Fruit fly (Drosophila melanogaster) whole organism, prepupa: ENCODE results near the gene CG12951.
A peak's percentile ranks its signal among the peaks of the same experiment; 100 is the strongest.

Experiments
- CG10631 ChIP-seq: fragments of 200-800 bp; sonication (Bioruptor generic); optimal IDR thresholded peaks from 2 replicates; lab custom pipeline; 2016; ENCODE audit warnings: missing biosample characterization, missing genetic modification characterization
- CG10669 ChIP-seq: fragments of 200-800 bp; sonication (Bioruptor generic); optimal IDR thresholded peaks from 3 replicates; lab custom pipeline; 2018; ENCODE audit warnings: missing biosample characterization, mild to moderate bottlenecking, missing genetic modification characterization, moderate library complexity
- CG11294 ChIP-seq: fragments of 200-800 bp; sonication (Bioruptor generic); IDR thresholded peaks from 2 replicates; pipeline ENCODE4 v1.3.6; 2022; ENCODE audit warnings: missing biosample characterization, missing genetic modification characterization
- CG11902 ChIP-seq: fragments of 200-800 bp; sonication (Bioruptor generic); optimal IDR thresholded peaks from 3 replicates; lab custom pipeline; 2016; ENCODE audit warnings: missing biosample characterization, missing genetic modification characterization
- CG15336 ChIP-seq: fragments of 200-800 bp; sonication (Bioruptor generic); IDR thresholded peaks from 2 replicates; pipeline ENCODE4 v1.3.6; 2022; ENCODE audit warnings: missing biosample characterization, missing genetic modification characterization
- CG1621 ChIP-seq: fragments of 200-800 bp; sonication (Bioruptor generic); optimal IDR thresholded peaks from 3 replicates; lab custom pipeline; 2018; ENCODE audit warnings: missing biosample characterization, mild to moderate bottlenecking, missing genetic modification characterization
- CG3032 ChIP-seq: fragments of 200-800 bp; optimal IDR thresholded peaks from 2 replicates; lab custom pipeline; 2019; ENCODE audit warnings: missing biosample characterization, mild to moderate bottlenecking, missing genetic modification characterization, moderate library complexity
- CG31627 ChIP-seq: fragments of 200-800 bp; sonication (Bioruptor generic); optimal IDR thresholded peaks from 3 replicates; lab custom pipeline; 2016; ENCODE audit warnings: missing biosample characterization, missing genetic modification characterization
- CG34406 ChIP-seq: fragments of 200-800 bp; sonication (Bioruptor generic); optimal IDR thresholded peaks from 3 replicates; lab custom pipeline; 2016; ENCODE audit warnings: missing biosample characterization, missing genetic modification characterization
- CG3919 ChIP-seq: fragments of 200-800 bp; sonication (Bioruptor generic); optimal IDR thresholded peaks from 3 replicates; lab custom pipeline; 2016; ENCODE audit warnings: missing biosample characterization, missing genetic modification characterization
- CG4318 ChIP-seq: fragments of 200-800 bp; sonication (Bioruptor generic); optimal IDR thresholded peaks from 3 replicates; lab custom pipeline; 2017; ENCODE audit warnings: missing biosample characterization, mild to moderate bottlenecking, missing genetic modification characterization
- CG6163 ChIP-seq: fragments of 200-800 bp; sonication (Bioruptor generic); IDR thresholded peaks from 3 replicates; pipeline ENCODE4 v1.3.6; 2022; ENCODE audit warnings: missing biosample characterization, missing genetic modification characterization
- CG6792 ChIP-seq: fragments of 200-800 bp; sonication (Bioruptor generic); optimal IDR thresholded peaks from 3 replicates; lab custom pipeline; 2016; ENCODE audit warnings: missing biosample characterization, missing genetic modification characterization
- CG6808 ChIP-seq: fragments of 200-800 bp; sonication (Bioruptor generic); optimal IDR thresholded peaks from 3 replicates; lab custom pipeline; 2017; ENCODE audit warnings: missing biosample characterization, missing genetic modification characterization, mild to moderate bottlenecking, moderate library complexity, missing genetic modification reagents
- CG6854 ChIP-seq: fragments of 200-800 bp; sonication (Bioruptor generic); optimal IDR thresholded peaks from 2 replicates; lab custom pipeline; 2017; ENCODE audit warnings: missing biosample characterization, mild to moderate bottlenecking, missing genetic modification characterization
- CG8632 ChIP-seq: fragments of 200-800 bp; sonication (Bioruptor generic); optimal IDR thresholded peaks from 3 replicates; lab custom pipeline; 2016; ENCODE audit warnings: missing biosample characterization, missing genetic modification characterization
- CG9139 ChIP-seq: fragments of 200-800 bp; sonication (Bioruptor generic); optimal IDR thresholded peaks from 3 replicates; lab custom pipeline; 2017; ENCODE audit warnings: missing biosample characterization, mild to moderate bottlenecking, missing genetic modification characterization
- Eip75B ChIP-seq: fragments of 200-800 bp; sonication (Bioruptor generic); optimal IDR thresholded peaks from 3 replicates; lab custom pipeline; 2016; ENCODE audit warnings: missing biosample characterization, missing genetic modification characterization
- Eip78C ChIP-seq: fragments of 200-800 bp; sonication (Bioruptor generic); peaks from one replicate; lab custom pipeline; 2016; ENCODE audit warnings: missing biosample characterization, missing genetic modification characterization
- Ets21C ChIP-seq: fragments of 200-800 bp; sonication (Bioruptor generic); optimal IDR thresholded peaks from 3 replicates; lab custom pipeline; 2016; ENCODE audit warnings: missing biosample characterization, missing genetic modification characterization
- Ets96B ChIP-seq: fragments of 200-800 bp; optimal IDR thresholded peaks from 2 replicates; lab custom pipeline; 2019; ENCODE audit warnings: missing biosample characterization, mild to moderate bottlenecking, missing genetic modification characterization, moderate library complexity
- Gug ChIP-seq: fragments of 200-800 bp; sonication (Bioruptor generic); IDR thresholded peaks from 2 replicates; pipeline ENCODE4 v1.3.6; 2022; ENCODE audit warnings: missing biosample characterization, missing genetic modification characterization
- Hr38 ChIP-seq: sonication (Bioruptor generic); optimal IDR thresholded peaks from 2 replicates; lab custom pipeline; 2016; ENCODE audit warnings: missing biosample characterization, missing genetic modification characterization
- Hr4 ChIP-seq: fragments of 200-800 bp; sonication (Bioruptor generic); optimal IDR thresholded peaks from 3 replicates; lab custom pipeline; 2016; ENCODE audit warnings: missing biosample characterization, missing genetic modification characterization
- Met ChIP-seq: fragments of 200-800 bp; sonication (Bioruptor generic); optimal IDR thresholded peaks from 3 replicates; lab custom pipeline; 2016; ENCODE audit warnings: missing biosample characterization, missing genetic modification characterization
- OdsH ChIP-seq: fragments of 200-800 bp; sonication (Bioruptor generic); optimal IDR thresholded peaks from 3 replicates; lab custom pipeline; 2016; ENCODE audit warnings: missing biosample characterization, missing genetic modification characterization
- Smox ChIP-seq: fragments of 200-800 bp; sonication (Bioruptor generic); optimal IDR thresholded peaks from 3 replicates; lab custom pipeline; 2016; ENCODE audit warnings: missing biosample characterization, missing genetic modification characterization
- Sox102F ChIP-seq: fragments of 200-800 bp; sonication (Bioruptor generic); optimal IDR thresholded peaks from 2 replicates; lab custom pipeline; 2016; ENCODE audit warnings: missing biosample characterization, mild to moderate bottlenecking, missing genetic modification characterization
- Sox14 ChIP-seq: fragments of 200-800 bp; sonication (Bioruptor generic); optimal IDR thresholded peaks from 3 replicates; lab custom pipeline; 2016; ENCODE audit warnings: missing biosample characterization, missing genetic modification characterization
- Sox15 ChIP-seq: fragments of 200-800 bp; sonication (Bioruptor generic); optimal IDR thresholded peaks from 3 replicates; lab custom pipeline; 2016; ENCODE audit warnings: missing biosample characterization, missing genetic modification characterization
- achi ChIP-seq: fragments of 200-800 bp; sonication (Bioruptor generic); optimal IDR thresholded peaks from 3 replicates; lab custom pipeline; 2016; ENCODE audit warnings: missing biosample characterization, missing genetic modification characterization
- acj6 ChIP-seq: fragments of 200-800 bp; sonication (Bioruptor generic); optimal IDR thresholded peaks from 3 replicates; lab custom pipeline; 2016; ENCODE audit warnings: missing biosample characterization, missing genetic modification characterization
- cyc ChIP-seq: fragments of 200-800 bp; sonication (Bioruptor generic); optimal IDR thresholded peaks from 3 replicates; lab custom pipeline; 2016; ENCODE audit warnings: missing biosample characterization, missing genetic modification characterization
- dac ChIP-seq: fragments of 200-800 bp; sonication (Bioruptor generic); optimal IDR thresholded peaks from 2 replicates; lab custom pipeline; 2017; ENCODE audit warnings: missing biosample characterization, mild to moderate bottlenecking, missing genetic modification characterization
- dsx ChIP-seq: fragments of 200-800 bp; optimal IDR thresholded peaks from 3 replicates; lab custom pipeline; 2019; ENCODE audit warnings: missing biosample characterization, mild to moderate bottlenecking, missing genetic modification characterization, moderate library complexity; ENCODE audit not compliant: poor library complexity, severe bottlenecking
- esn ChIP-seq: fragments of 200-800 bp; sonication (Bioruptor generic); optimal IDR thresholded peaks from 2 replicates; lab custom pipeline; 2016; ENCODE audit warnings: missing biosample characterization, mild to moderate bottlenecking, missing genetic modification characterization, moderate library complexity
- fd59A ChIP-seq: fragments of 200-800 bp; sonication (Bioruptor generic); optimal IDR thresholded peaks from 2 replicates; lab custom pipeline; 2017; ENCODE audit warnings: missing biosample characterization, mild to moderate bottlenecking, missing genetic modification characterization, missing genetic modification reagents
- fkh ChIP-seq: fragments of 200-800 bp; sonication (Bioruptor generic); optimal IDR thresholded peaks from 3 replicates; lab custom pipeline; 2017; ENCODE audit warnings: missing biosample characterization, mild to moderate bottlenecking, missing genetic modification characterization, moderate library complexity
- lz ChIP-seq: fragments of 200-800 bp; sonication (Bioruptor generic); optimal IDR thresholded peaks from 3 replicates; lab custom pipeline; 2016; ENCODE audit warnings: missing biosample characterization, missing genetic modification characterization
- net ChIP-seq: fragments of 200-800 bp; sonication (Bioruptor generic); optimal IDR thresholded peaks from 3 replicates; lab custom pipeline; 2016; ENCODE audit warnings: missing biosample characterization, missing genetic modification characterization
- pdm3 ChIP-seq: fragments of 200-800 bp; sonication (Bioruptor generic); optimal IDR thresholded peaks from 3 replicates; lab custom pipeline; 2016; ENCODE audit warnings: missing biosample characterization, missing genetic modification characterization
- salr ChIP-seq, 2 experiments: fragments of 200-800 bp; sonication (Bioruptor generic); optimal IDR thresholded peaks; 3 replicates each; lab custom pipeline; 2016 to 2018; ENCODE audit warnings: missing biosample characterization in 2 of 2, missing genetic modification characterization in 2 of 2, mild to moderate bottlenecking in 1 of 2
- spab ChIP-seq: fragments of 200-800 bp; sonication (Bioruptor generic); optimal IDR thresholded peaks from 2 replicates; lab custom pipeline; 2017; ENCODE audit warnings: missing biosample characterization, mild to moderate bottlenecking, missing genetic modification characterization, missing genetic modification reagents
- ss ChIP-seq, 2 experiments: fragments of 200-800 bp; sonication (Bioruptor generic); optimal IDR thresholded peaks; 2 replicates in 1 of 2; 3 replicates in 1 of 2; lab custom pipeline; 2017 to 2018; ENCODE audit warnings: mild to moderate bottlenecking in 2 of 2, missing biosample characterization in 2 of 2, missing genetic modification characterization in 2 of 2, moderate library complexity in 1 of 2
- svp ChIP-seq: fragments of 200-800 bp; sonication (Bioruptor generic); peaks from one replicate; lab custom pipeline; 2016; ENCODE audit warnings: missing biosample characterization, missing genetic modification characterization
- topi ChIP-seq: fragments of 200-800 bp; sonication (Bioruptor generic); optimal IDR thresholded peaks from 3 replicates; lab custom pipeline; 2016; ENCODE audit warnings: missing biosample characterization, missing genetic modification characterization
- vri ChIP-seq: fragments of 200-800 bp; sonication (Bioruptor generic); optimal IDR thresholded peaks from 3 replicates; lab custom pipeline; 2016; ENCODE audit warnings: missing biosample characterization, mild to moderate bottlenecking, missing genetic modification characterization

The CG12951 gene

DNA sequence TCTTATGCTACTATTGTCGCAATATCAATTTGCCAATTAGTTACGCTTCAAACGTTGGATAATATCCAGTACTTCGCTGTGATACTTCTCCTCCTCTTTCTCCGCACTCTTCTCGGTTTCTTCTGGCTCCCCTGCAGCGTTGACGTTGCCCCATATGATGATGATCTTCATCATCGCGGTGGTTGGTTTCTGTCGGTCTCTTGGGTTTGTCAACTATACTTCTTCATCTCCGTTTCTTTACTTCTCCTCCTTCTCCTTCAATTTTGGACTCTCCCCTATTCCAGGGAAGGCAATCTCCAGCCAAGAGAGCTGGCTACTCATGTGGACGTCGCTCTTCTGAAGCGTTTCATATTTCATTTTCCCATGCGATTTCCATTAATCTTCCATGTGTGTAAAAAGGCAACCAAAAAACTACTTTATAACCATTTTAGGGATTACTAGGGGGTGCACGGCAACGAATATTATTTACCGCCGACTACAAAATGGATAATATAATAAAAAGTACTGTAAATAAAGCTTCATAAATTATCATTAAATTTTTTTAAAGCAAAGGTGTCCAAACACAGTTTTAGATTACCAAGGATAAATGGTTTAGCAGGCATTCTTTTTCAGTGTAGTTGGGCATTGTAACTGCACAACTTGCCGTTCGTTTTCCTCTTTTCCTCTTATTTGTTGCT is 17.7 kb upstream of the CG12951 start (continued):
- TF ChIP-seq CG10669 (GFP tag; lab: Kevin White, UChicago) (peak; percentile 91), lz (GFP tag; lab: Kevin White, UChicago) (peak; percentile 84), CG6163 (peak; percentile 90), acj6 (GFP tag; lab: Kevin White, UChicago) (peak; percentile 92), fd59A (GFP tag; lab: Kevin White, UChicago) (peak; percentile 89), OdsH (peak; percentile 91), Eip78C (peak; percentile 98), Hr4 (GFP tag; lab: Kevin White, UChicago) (peak; percentile 92), Eip75B (GFP tag; lab: Kevin White, UChicago) (peak; percentile 90), esn (GFP tag; lab: Kevin White, UChicago) (peak; percentile 89)
- TF ChIP-seq, all 60 proteins: peak for 56

DNA sequence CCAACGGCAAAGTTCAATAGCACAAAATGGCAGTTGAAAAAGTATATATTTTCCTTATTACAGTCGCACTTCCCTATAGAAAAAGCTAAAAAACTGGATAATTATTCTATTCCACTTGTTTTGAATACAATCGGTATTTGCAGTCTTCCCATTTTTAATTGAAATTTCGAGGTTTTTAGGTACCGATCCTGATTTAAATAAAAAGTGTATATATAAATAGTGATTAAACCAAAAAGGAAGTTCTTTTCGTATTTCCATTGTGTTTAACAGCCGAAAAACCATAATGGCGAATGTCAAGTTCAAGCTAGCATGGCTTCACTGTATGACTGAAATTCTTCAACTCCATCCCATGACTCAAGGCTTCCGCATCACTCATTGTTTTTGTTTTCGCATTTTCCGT is 16.4 kb upstream of the CG12951 start:
- TF ChIP-seq CG11294 (GFP tag; lab: Robert Waterston, UW) (no peak), CG10631 (peak; percentile 37), CG6854 (GFP tag; lab: Kevin White, UChicago) (no peak), Smox (peak; percentile 59), fkh (GFP tag; lab: Kevin White, UChicago) (no peak), salr (GFP tag; optimal IDR thresholded peaks at IDR 0.05; lab: Kevin White, UChicago) (peak in 1 of 2 experiments; percentile 5), spab (peak; percentile 46), topi (GFP tag; lab: Kevin White, UChicago) (peak; percentile 51), CG9139 (GFP tag; lab: Kevin White, UChicago) (no peak), Sox102F (GFP tag; lab: Kevin White, UChicago) (peak; percentile 58), Eip75B (GFP tag; lab: Kevin White, UChicago) (peak; percentile 17), CG1621 (peak; percentile 5), Ets96B (peak; percentile 49), Hr38 (GFP tag; lab: Kevin White, UChicago) (no peak), dac (no peak), Met (GFP tag; lab: Kevin White, UChicago) (peak; percentile 58), Ets21C (no peak), CG15336 (peak; percentile 33), CG8632 (GFP tag; lab: Kevin White, UChicago) (peak; percentile 52), pdm3 (GFP tag; lab: Kevin White, UChicago) (peak; percentile 67), Eip78C (peak; percentile 74), Sox14 (peak; percentile 44), dsx (GFP tag; lab: Kevin White, UChicago) (peak; percentile 39), Sox15 (GFP tag; lab: Kevin White, UChicago) (peak; percentile 23), esn (GFP tag; lab: Kevin White, UChicago) (peak; percentile 61), achi (peak; percentile 20), acj6 (GFP tag; lab: Kevin White, UChicago) (peak; percentile 54), CG11902 (peak; percentile 6), svp (peak; percentile 74), vri (GFP tag; lab: Kevin White, UChicago) (peak; percentile 21), CG3032 (tag; lab: Kevin White, UChicago) (peak; percentile 52), CG3919 (GFP tag; lab: Kevin White, UChicago) (peak; percentile 32), CG6792 (GFP tag; lab: Kevin White, UChicago) (peak; percentile 57), Gug (GFP tag; lab: Robert Waterston, UW) (no peak), CG34406 (GFP tag; lab: Kevin White, UChicago) (peak; percentile 61), ss (GFP tag; optimal IDR thresholded peaks at IDR 0.05; lab: Kevin White, UChicago) (peak in 1 of 2 experiments; percentile 8), CG6163 (peak; percentile 44; the same call in 2 of the 3 replicates), Hr4 (GFP tag; lab: Kevin White, UChicago) (peak; percentile 55), fd59A (GFP tag; lab: Kevin White, UChicago) (peak; percentile 49), net (peak; percentile 13), CG6808 (GFP tag; lab: Kevin White, UChicago) (peak; percentile 42), cyc (no peak), CG31627 (GFP tag; lab: Kevin White, UChicago) (peak; percentile 44), CG10669 (GFP tag; lab: Kevin White, UChicago) (peak; percentile 59), CG4318 (GFP tag; lab: Kevin White, UChicago) (peak; percentile 17), lz (GFP tag; lab: Kevin White, UChicago) (peak; percentile 46)
